Worm (Caenorhabditis elegans) whole organism, L3 larva: Measurements from ENCODE around the gene F53F1.3.

Source experiments
- aly-2 ChIP-seq: fragments of 150-350 bp; optimal IDR thresholded peaks from 2 replicates; lab custom pipeline; 2014; ENCODE audit warnings: missing biosample characterization, missing genetic modification characterization
- ceh-16 ChIP-seq: sonication (generic microtip); optimal IDR thresholded peaks from 2 replicates; lab custom pipeline; 2017; ENCODE audit warnings: missing biosample characterization, missing genetic modification characterization
- jun-1 ChIP-seq: fragments of 150-350 bp; optimal IDR thresholded peaks from 2 replicates; lab custom pipeline; 2014; ENCODE audit warnings: missing biosample characterization, missing genetic modification reagents, missing genetic modification characterization
- mdl-1 ChIP-seq: fragments of 150-350 bp; optimal IDR thresholded peaks from 2 replicates; lab custom pipeline; 2014; ENCODE audit warnings: missing biosample characterization, missing genetic modification characterization
- nfya-1 ChIP-seq: sonication (generic microtip); optimal IDR thresholded peaks from 2 replicates; lab custom pipeline; 2017; ENCODE audit warnings: missing genetic modification characterization, mild to moderate bottlenecking, missing compliant biosample characterization, antibody characterized with exemption, moderate library complexity; ENCODE audit not compliant: insufficient read depth
- nhr-28 ChIP-seq: fragments of 150-350 bp; optimal IDR thresholded peaks from 2 replicates; lab custom pipeline; 2014; ENCODE audit warnings: missing biosample characterization, missing genetic modification characterization
- skn-1 ChIP-seq: fragments of 150-350 bp; optimal IDR thresholded peaks from 2 replicates; lab custom pipeline; 2014; ENCODE audit warnings: missing biosample characterization, missing genetic modification characterization
- snpc-4 ChIP-seq: fragments of 150-350 bp; optimal IDR thresholded peaks from 2 replicates; lab custom pipeline; 2014; ENCODE audit warnings: missing biosample characterization, missing genetic modification characterization
- unc-39 ChIP-seq: sonication (generic microtip); optimal IDR thresholded peaks from 4 replicates; lab custom pipeline; 2017; ENCODE audit warnings: missing biosample characterization, missing genetic modification characterization
- ztf-4 ChIP-seq: fragments of 150-350 bp; optimal IDR thresholded peaks from 2 replicates; lab custom pipeline; 2014; ENCODE audit warnings: missing biosample characterization, missing genetic modification characterization

DNA sequence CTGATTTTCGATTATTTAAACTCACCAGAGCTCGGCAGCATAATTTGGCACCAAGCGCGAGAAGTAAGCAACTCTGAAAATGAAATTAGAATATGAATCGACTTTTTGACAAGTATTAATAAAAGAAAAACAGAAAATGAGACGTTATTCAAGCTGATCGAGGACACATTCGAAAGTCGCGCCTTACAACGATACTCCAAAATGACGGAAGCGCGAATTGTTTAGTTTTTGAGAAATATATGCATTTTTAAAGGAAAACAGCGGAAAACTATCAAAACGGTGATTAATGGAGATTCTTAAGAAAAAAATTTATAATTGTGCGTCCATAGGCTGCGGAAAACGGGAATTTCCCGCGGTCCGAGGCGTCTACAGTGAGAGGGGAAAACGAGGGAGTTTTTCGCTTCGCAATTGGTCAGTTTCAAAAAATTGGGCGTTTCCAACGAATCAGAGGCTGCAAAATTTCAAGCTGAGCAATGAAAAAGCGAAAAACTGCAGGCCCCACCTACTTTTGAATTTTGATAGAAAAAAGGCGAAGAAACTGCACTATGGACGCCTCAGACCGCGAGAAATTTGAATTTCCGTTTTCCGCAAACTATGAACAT, 29.5 kb downstream of the F53F1.3 start, which contains the start of gene mes-4:
- TF ChIP-seq jun-1 (no peak), nhr-28 (tag; lab: Kevin White, UChicago) (no peak), aly-2 (no peak), mdl-1 (tag; lab: Kevin White, UChicago) (no peak), skn-1 (tag; lab: Kevin White, UChicago) (no peak), unc-39 (tag; lab: Kevin White, UChicago) (no peak), ztf-4 (no peak), nfya-1 (peak; percentile 91), ceh-16 (no peak), snpc-4 (tag; lab: Kevin White, UChicago) (no peak)
